Worm (Caenorhabditis elegans): ENCODE data around the gene F59E11.2.

ce11 chrV:8974889-8975422 lies 26.3 kb upstream of the F59E11.2 start, which contains the start of gene nhr-143:
- no peak for TF ChIP-seq med-1 (GFP tag; optimal IDR thresholded peaks at IDR 0.05; ENCODE audit: insufficient read depth)
- no peak for TF ChIP-seq T22C8.4 (GFP tag; IDR thresholded peaks at IDR 0.05)
- TF ChIP-seq flt-1 (GFP tag; IDR thresholded peaks at IDR 0.05), result no peak
- no peak for TF ChIP-seq tab-1 (GFP tag; IDR thresholded peaks at IDR 0.05)
